Worm (Caenorhabditis elegans) whole organism, midembryonic: Measurements from ENCODE around the gene str-19.

Source experiments
- flt-1 ChIP-seq: fragments of 200-800 bp; sonication (Bioruptor generic); IDR thresholded peaks from 2 replicates; pipeline ENCODE4 v1.3.6; 2022; ENCODE audit warnings: missing genetic modification characterization, missing compliant biosample characterization
- ref-1 ChIP-seq: fragments of 200-800 bp; sonication (Bioruptor generic); conservative IDR thresholded peaks from 2 replicates; pipeline ENCODE4 v1.3.6; 2022; ENCODE audit warnings: missing genetic modification reagents, missing genetic modification characterization, missing compliant biosample characterization
- ztf-29 ChIP-seq: fragments of 200-800 bp; sonication (Bioruptor generic); IDR thresholded peaks from 2 replicates; pipeline ENCODE4 v1.3.6; 2022; ENCODE audit warnings: missing genetic modification reagents, missing genetic modification characterization, missing compliant biosample characterization

- TF ChIP-seq ztf-29 (GFP tag; lab: Robert Waterston, UW) = no peak
- no peak for TF ChIP-seq ref-1 (GFP tag; lab: Robert Waterston, UW)
- TF ChIP-seq flt-1 (GFP tag; lab: Robert Waterston, UW) = no peak
Measured at ce11 chrV:15698099-15698498, 46.2 kb downstream of the str-19 start, which contains the start of gene srx-29.
